Fruit fly (Drosophila melanogaster) whole organism, pupa: ENCODE results near the gene CG13056.

Experiments
- CG17806 ChIP-seq: fragments of 200-800 bp; sonication (Bioruptor generic); optimal IDR thresholded peaks from 2 replicates; lab custom pipeline; 2018; ENCODE audit warnings: missing biosample characterization, mild to moderate bottlenecking, missing genetic modification characterization, moderate library complexity
- CG32121 ChIP-seq: fragments of 200-800 bp; sonication (Bioruptor generic); IDR thresholded peaks from 2 replicates; pipeline ENCODE4 v1.3.6; 2022; ENCODE audit warnings: missing biosample characterization, missing genetic modification characterization
- CG34367 ChIP-seq: fragments of 200-800 bp; sonication (Bioruptor generic); optimal IDR thresholded peaks from 2 replicates; lab custom pipeline; 2018; ENCODE audit warnings: missing biosample characterization, mild to moderate bottlenecking, missing genetic modification characterization
- CG4496 ChIP-seq: fragments of 200-800 bp; sonication (Bioruptor generic); IDR thresholded peaks from 3 replicates; pipeline ENCODE4 v1.3.6; 2022; ENCODE audit warnings: missing biosample characterization, missing genetic modification characterization
- CG8159 ChIP-seq: fragments of 200-800 bp; sonication (Bioruptor generic); optimal IDR thresholded peaks from 3 replicates; lab custom pipeline; 2018; ENCODE audit warnings: missing biosample characterization, mild to moderate bottlenecking, missing genetic modification characterization, moderate library complexity
- CG8301 ChIP-seq: fragments of 200-800 bp; sonication (Bioruptor generic); optimal IDR thresholded peaks from 2 replicates; lab custom pipeline; 2018; ENCODE audit warnings: missing biosample characterization, mild to moderate bottlenecking, missing genetic modification characterization
- CG9948 ChIP-seq: fragments of 200-800 bp; sonication (Bioruptor generic); optimal IDR thresholded peaks from 2 replicates; lab custom pipeline; 2018; ENCODE audit warnings: missing biosample characterization, mild to moderate bottlenecking, missing genetic modification characterization, moderate library complexity
- D1 ChIP-seq: fragments of 200-800 bp; sonication (Bioruptor generic); optimal IDR thresholded peaks from 2 replicates; lab custom pipeline; 2018; ENCODE audit warnings: missing biosample characterization, mild to moderate bottlenecking, missing genetic modification characterization, moderate library complexity
- EcR ChIP-seq: fragments of 200-800 bp; sonication (Bioruptor generic); optimal IDR thresholded peaks from 3 replicates; lab custom pipeline; 2019; ENCODE audit warnings: missing biosample characterization, missing genetic modification characterization, mild to moderate bottlenecking, moderate library complexity, missing genetic modification reagents
- Ets98B ChIP-seq: fragments of 200-800 bp; sonication (Bioruptor generic); IDR thresholded peaks from 2 replicates; pipeline ENCODE4 v1.3.6; 2022; ENCODE audit warnings: missing biosample characterization, missing genetic modification characterization
- Pif1A ChIP-seq: fragments of 200-800 bp; sonication (Bioruptor generic); optimal IDR thresholded peaks from 3 replicates; lab custom pipeline; 2016; ENCODE audit warnings: missing biosample characterization, missing genetic modification characterization

DNA sequence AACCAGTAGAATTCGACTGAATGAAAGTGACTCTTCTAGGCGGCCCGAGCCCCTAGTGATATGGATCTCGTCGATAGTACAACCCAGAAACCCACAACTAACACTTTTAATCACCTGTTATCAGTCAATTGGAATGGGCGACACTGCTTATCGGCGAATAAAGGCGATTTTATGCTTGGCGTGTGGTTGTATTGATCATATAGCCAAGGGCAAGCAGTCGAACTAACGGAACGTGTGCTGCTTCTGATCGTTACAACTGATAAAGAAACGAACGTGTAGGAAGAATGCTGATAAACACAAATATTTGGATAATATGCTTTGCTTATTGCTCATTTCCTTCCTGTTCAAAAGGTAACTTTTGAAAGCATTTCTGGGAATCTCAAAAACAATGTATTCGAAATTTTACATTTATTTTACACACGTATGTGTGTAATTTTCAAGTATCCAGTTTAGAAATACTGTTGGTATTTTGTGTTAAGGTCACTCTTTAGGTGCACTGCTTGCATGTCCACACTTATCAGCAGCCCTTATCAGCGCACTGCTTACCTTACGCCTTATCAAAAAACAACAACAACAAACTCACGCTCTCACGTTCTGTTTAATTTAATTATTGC, 48.2 kb downstream of the CG13056 start, which contains the start of gene Agpat4:
- TF ChIP-seq D1 (no peak), Ets98B (no peak), CG32121 (GFP tag; lab: Robert Waterston, UW) (no peak), EcR (GFP tag; lab: Kevin White, UChicago) (no peak), CG8301 (tag; lab: Kevin White, UChicago) (no peak), CG34367 (no peak), CG9948 (tag; lab: Kevin White, UChicago) (no peak), CG17806 (no peak), Pif1A (no peak), CG4496 (GFP tag; lab: Robert Waterston, UW) (no peak), CG8159 (tag; lab: Kevin White, UChicago) (no peak)
